3 worm cellular contexts compared by ENCODE assay signal in genomic region chrIII:835713-836278, ce11.
TF ChIP-seq lines count a peak whose summit lies in the region.

No protein-coding gene starts in this region.

TF ChIP-seq in whole organism, L1 larva, 84 proteins besides CTCF, POLR2A, EP300 and RAD21 (continued from another document and continues in another):
- peak; percentile 29 for TF ChIP-seq elt-2 (tag; optimal IDR thresholded peaks at IDR 0.05; lab: Kevin White, UChicago)
- no peak for TF ChIP-seq zip-4 (GFP tag; optimal IDR thresholded peaks at IDR 0.05; lab: Kevin White, UChicago)
- TF ChIP-seq unc-86 (tag; optimal IDR thresholded peaks at IDR 0.05; lab: Kevin White, UChicago), result peak; percentile 47
- TF ChIP-seq unc-130 (tag; optimal IDR thresholded peaks at IDR 0.05; lab: Kevin White, UChicago), result no peak
- TF ChIP-seq lin-13 (GFP tag; optimal IDR thresholded peaks at IDR 0.05; lab: Kevin White, UChicago), result no peak
- TF ChIP-seq fos-1 (tag; optimal IDR thresholded peaks at IDR 0.05; lab: Kevin White, UChicago), result peak; percentile 4
- peak; percentile 32 for TF ChIP-seq dsc-1 (tag; optimal IDR thresholded peaks at IDR 0.05; lab: Kevin White, UChicago)
- no peak for TF ChIP-seq irx-1 (tag; optimal IDR thresholded peaks at IDR 0.05; lab: Kevin White, UChicago)
- TF ChIP-seq unc-62 (GFP tag; optimal IDR thresholded peaks at IDR 0.05; lab: Kevin White, UChicago), result no peak
- no peak for TF ChIP-seq hpl-2 (GFP tag; optimal IDR thresholded peaks at IDR 0.05; lab: Kevin White, UChicago)
- peak; percentile 51 for TF ChIP-seq nhr-77 (tag; optimal IDR thresholded peaks at IDR 0.05; lab: Kevin White, UChicago)
- no peak for TF ChIP-seq hlh-4 (tag; optimal IDR thresholded peaks at IDR 0.05; lab: Kevin White, UChicago)
- TF ChIP-seq nhr-47 (tag; optimal IDR thresholded peaks at IDR 0.05; lab: Kevin White, UChicago), result peak; percentile 68
- peak; percentile 75 for TF ChIP-seq nhr-71 (tag; optimal IDR thresholded peaks at IDR 0.05; lab: Kevin White, UChicago)
- TF ChIP-seq dpl-1 (GFP tag; optimal IDR thresholded peaks at IDR 0.05; lab: Kevin White, UChicago), result no peak
- no peak for TF ChIP-seq tlp-1 (tag; optimal IDR thresholded peaks at IDR 0.05; lab: Kevin White, UChicago)
- TF ChIP-seq lsy-2 (tag; optimal IDR thresholded peaks at IDR 0.05; lab: Kevin White, UChicago), result peak; percentile 40 to 64
- no peak for TF ChIP-seq pag-3 (tag; optimal IDR thresholded peaks at IDR 0.05; lab: Kevin White, UChicago; ENCODE audit: borderline replicate concordance, insufficient read depth)
- TF ChIP-seq nhr-19 (GFP tag; conservative IDR thresholded peaks at IDR 0.05; lab: Robert Waterston, UW), result peak; percentile 42; the same call in 1 of the 2 replicates
- no peak for TF ChIP-seq nhr-84 (tag; optimal IDR thresholded peaks at IDR 0.05; lab: Kevin White, UChicago)
- no peak for TF ChIP-seq nhr-76 (tag; optimal IDR thresholded peaks at IDR 0.05; lab: Kevin White, UChicago)
- TF ChIP-seq snpc-4 (tag; optimal IDR thresholded peaks at IDR 0.05; lab: Kevin White, UChicago), result no peak
- no peak for TF ChIP-seq nhr-237 (tag; optimal IDR thresholded peaks at IDR 0.05; lab: Kevin White, UChicago)
- no peak for TF ChIP-seq ces-1 (GFP tag; optimal IDR thresholded peaks at IDR 0.05; lab: Kevin White, UChicago)
- peak; percentile 60 for TF ChIP-seq fkh-10 (GFP tag; optimal IDR thresholded peaks at IDR 0.05; lab: Kevin White, UChicago)
- TF ChIP-seq ztf-4 (tag; optimal IDR thresholded peaks at IDR 0.05; lab: Kevin White, UChicago), result peak; percentile 81
- TF ChIP-seq mab-9 (GFP tag; IDR thresholded peaks at IDR 0.05; lab: Robert Waterston, UW), result no peak
- no peak for TF ChIP-seq lin-39 (tag; optimal IDR thresholded peaks at IDR 0.05; lab: Kevin White, UChicago)
- peak; percentile 36; the same call in 1 of the 2 replicates for TF ChIP-seq isw-1 (GFP tag; IDR thresholded peaks at IDR 0.05; lab: Robert Waterston, UW)
- TF ChIP-seq sup-37 (GFP tag; optimal IDR thresholded peaks at IDR 0.05; lab: Kevin White, UChicago), result peak; percentile 74
- TF ChIP-seq lin-35 (GFP tag; optimal IDR thresholded peaks at IDR 0.05; lab: Kevin White, UChicago), result peak in 1 of 2 experiments; percentile 19
- TF ChIP-seq pax-3 (tag; optimal IDR thresholded peaks at IDR 0.05; lab: Kevin White, UChicago), result peak; percentile 71
- TF ChIP-seq ceh-63 (GFP tag; optimal IDR thresholded peaks at IDR 0.05; lab: Kevin White, UChicago), result no peak
- TF ChIP-seq nhr-20 (tag; optimal IDR thresholded peaks at IDR 0.05; lab: Kevin White, UChicago), result peak; percentile 31
- TF ChIP-seq egl-27 (tag; optimal IDR thresholded peaks at IDR 0.05; lab: Kevin White, UChicago), result no peak
- peak; percentile 94; the same call in 1 of the 2 replicates for TF ChIP-seq ets-5 (GFP tag; IDR thresholded peaks at IDR 0.05; lab: Robert Waterston, UW)
- TF ChIP-seq nhr-85 (tag; lab: Kevin White, UChicago), result peak; percentile 75
- TF ChIP-seq aha-1 (tag; optimal IDR thresholded peaks at IDR 0.05; lab: Kevin White, UChicago), result no peak
- TF ChIP-seq ama-1 (optimal IDR thresholded peaks at IDR 0.05; lab: Kevin White, UChicago), result peak; percentile 97
- TF ChIP-seq nhr-11 (tag; optimal IDR thresholded peaks at IDR 0.05; lab: Kevin White, UChicago), result peak; percentile 22
- TF ChIP-seq mef-2 (tag; optimal IDR thresholded peaks at IDR 0.05; lab: Kevin White, UChicago), result no peak
- TF ChIP-seq blmp-1 (tag; optimal IDR thresholded peaks at IDR 0.05; lab: Kevin White, UChicago), result no peak
- peak; percentile 55 for TF ChIP-seq C34B4.2 (tag; optimal IDR thresholded peaks at IDR 0.05; lab: Kevin White, UChicago)
- TF ChIP-seq efl-3 (GFP tag; optimal IDR thresholded peaks at IDR 0.05; lab: Kevin White, UChicago), result no peak
- TF ChIP-seq egl-13 (tag; optimal IDR thresholded peaks at IDR 0.05; lab: Kevin White, UChicago), result peak; percentile 14

TF ChIP-seq in whole organism, L3 larva, 47 proteins besides CTCF, POLR2A, EP300 and RAD21 (continued from another document):
- TF ChIP-seq ztf-4 (tag; optimal IDR thresholded peaks at IDR 0.05; lab: Kevin White, UChicago), result peak; percentile 84
- TF ChIP-seq lin-15B (tag; optimal IDR thresholded peaks at IDR 0.05; lab: Kevin White, UChicago), result no peak
- TF ChIP-seq skn-1 (tag; optimal IDR thresholded peaks at IDR 0.05; lab: Kevin White, UChicago), result peak; percentile 47
- peak; percentile 7 for TF ChIP-seq ceh-82 (tag; optimal IDR thresholded peaks at IDR 0.05; lab: Kevin White, UChicago)
- peak; percentile 64 for TF ChIP-seq nhr-77 (tag; optimal IDR thresholded peaks at IDR 0.05; lab: Kevin White, UChicago)
- TF ChIP-seq mdl-1 (tag; optimal IDR thresholded peaks at IDR 0.05; lab: Kevin White, UChicago), result peak; percentile 7
- peak; percentile 84 for TF ChIP-seq fos-1 (tag; optimal IDR thresholded peaks at IDR 0.05; lab: Kevin White, UChicago)
- TF ChIP-seq nfya-1 (tag; optimal IDR thresholded peaks at IDR 0.05; lab: Kevin White, UChicago; ENCODE audit: insufficient read depth), result peak; percentile 38
- TF ChIP-seq elt-1 (tag; optimal IDR thresholded peaks at IDR 0.05; lab: Kevin White, UChicago), result peak; percentile 61
- TF ChIP-seq nhr-43 (tag; optimal IDR thresholded peaks at IDR 0.05; lab: Kevin White, UChicago; ENCODE audit: poor library complexity, severe bottlenecking), result peak; percentile 92
- TF ChIP-seq unc-62 (GFP tag; optimal IDR thresholded peaks at IDR 0.05; lab: Kevin White, UChicago), result peak; percentile 31
- no peak for TF ChIP-seq nhr-67 (tag; optimal IDR thresholded peaks at IDR 0.05; lab: Kevin White, UChicago)
- TF ChIP-seq ceh-28 (tag; optimal IDR thresholded peaks at IDR 0.05; lab: Kevin White, UChicago), result peak; percentile 71
- peak in 2 of 3 experiments; percentile 32 to 38 for TF ChIP-seq elt-3 (tag; optimal IDR thresholded peaks at IDR 0.05; lab: Kevin White, UChicago)
- peak; percentile 42 for TF ChIP-seq hmg-11 (tag; optimal IDR thresholded peaks at IDR 0.05; lab: Kevin White, UChicago)
- TF ChIP-seq lsy-12 (tag; optimal IDR thresholded peaks at IDR 0.05; lab: Kevin White, UChicago), result peak; percentile 97
TF ChIP-seq in whole organism, L3 larva: peak in this region for 27.

TF ChIP-seq in whole organism, young adult, 124 proteins besides CTCF, POLR2A, EP300 and RAD21 (continued from another document and continues in another):
- TF ChIP-seq F33H1.4 (GFP tag; IDR thresholded peaks at IDR 0.05; lab: Robert Waterston, UW) (peak; percentile 56), ekl-4 (GFP tag; IDR thresholded peaks at IDR 0.05; lab: Robert Waterston, UW) (peak; percentile 93), ztf-26 (tag; optimal IDR thresholded peaks at IDR 0.05; lab: Kevin White, UChicago) (peak; percentile 88), zfh-2 (GFP tag; conservative IDR thresholded peaks at IDR 0.05; lab: Robert Waterston, UW) (peak; percentile 88), Y95B8A.8 (GFP tag; IDR thresholded peaks at IDR 0.05; lab: Robert Waterston, UW) (peak; percentile 91), F55B11.4 (tag; optimal IDR thresholded peaks at IDR 0.05; lab: Kevin White, UChicago; ENCODE audit: borderline replicate concordance, insufficient read depth) (no peak), nhr-179 (tag; optimal IDR thresholded peaks at IDR 0.05; lab: Kevin White, UChicago) (peak; percentile 45), aptf-3 (GFP tag; IDR thresholded peaks at IDR 0.05; lab: Robert Waterston, UW) (peak; percentile 96), mcd-1 (GFP tag; IDR thresholded peaks at IDR 0.05; lab: Robert Waterston, UW) (peak; percentile 86), lsl-1 (GFP tag; optimal IDR thresholded peaks at IDR 0.05; lab: Kevin White, UChicago) (peak; percentile 23), unc-62 (GFP tag; optimal IDR thresholded peaks at IDR 0.05; lab: Kevin White, UChicago) (no peak), xnd-1 (tag; optimal IDR thresholded peaks at IDR 0.05; lab: Kevin White, UChicago) (no peak), ets-4 (GFP tag; optimal IDR thresholded peaks at IDR 0.05; lab: Kevin White, UChicago) (peak; percentile 84), somi-1 (GFP tag; optimal IDR thresholded peaks at IDR 0.05; lab: Kevin White, UChicago) (peak; percentile 86), F49E8.2 (tag; optimal IDR thresholded peaks at IDR 0.05; lab: Kevin White, UChicago; ENCODE audit: insufficient read depth) (no peak), hmg-20 (GFP tag; IDR thresholded peaks at IDR 0.05; lab: Robert Waterston, UW) (peak; percentile 75), athp-1 (tag; optimal IDR thresholded peaks at IDR 0.05; lab: Kevin White, UChicago) (peak; percentile 99), B0019.2 (GFP tag; conservative IDR thresholded peaks at IDR 0.05; lab: Robert Waterston, UW) (0 out of 2 replicates have a peak, but pooled peaks have one; percentile 36), ccch-3 (GFP tag; optimal IDR thresholded peaks at IDR 0.05; lab: Kevin White, UChicago) (no peak), ztf-28 (GFP tag; IDR thresholded peaks at IDR 0.05; lab: Robert Waterston, UW) (no peak), bed-1 (GFP tag; IDR thresholded peaks at IDR 0.05; lab: Robert Waterston, UW) (peak; percentile 74; the same call in 1 of the 2 replicates), snpc-1.1 (tag; optimal IDR thresholded peaks at IDR 0.05; lab: Kevin White, UChicago; ENCODE audit: insufficient read depth) (no peak), snpc-1.3 (tag; optimal IDR thresholded peaks at IDR 0.05; lab: Kevin White, UChicago; ENCODE audit: insufficient read depth) (no peak), T26A5.8 (tag; optimal IDR thresholded peaks at IDR 0.05; lab: Kevin White, UChicago) (peak; percentile 97), F57C9.4 (tag; optimal IDR thresholded peaks at IDR 0.05; lab: Kevin White, UChicago) (peak; percentile 98), zim-3 (tag; optimal IDR thresholded peaks at IDR 0.05; lab: Kevin White, UChicago) (peak; percentile 100), aptf-2 (GFP tag; conservative IDR thresholded peaks at IDR 0.05; lab: Robert Waterston, UW) (peak; percentile 74), B0035.1 (tag; optimal IDR thresholded peaks at IDR 0.05; lab: Kevin White, UChicago) (peak; percentile 87), nhr-120 (GFP tag; IDR thresholded peaks at IDR 0.05; lab: Robert Waterston, UW) (peak; percentile 92; the same call in 1 of the 2 replicates), nfya-2 (GFP tag; IDR thresholded peaks at IDR 0.05; lab: Robert Waterston, UW) (peak; percentile 93; the same call in 1 of the 2 replicates), him-1 (tag; optimal IDR thresholded peaks at IDR 0.05; lab: Kevin White, UChicago) (no peak), F39B2.1 (GFP tag; IDR thresholded peaks at IDR 0.05; lab: Robert Waterston, UW) (peak; percentile 72; the same call in 1 of the 2 replicates), ztf-3 (GFP tag; optimal IDR thresholded peaks at IDR 0.05; lab: Kevin White, UChicago) (peak; percentile 91), egrh-3 (GFP tag; IDR thresholded peaks at IDR 0.05; lab: Robert Waterston, UW) (peak; percentile 34; the same call in 1 of the 2 replicates), let-607 (tag; optimal IDR thresholded peaks at IDR 0.05; lab: Kevin White, UChicago) (peak; percentile 68 to 83), F22D6.2 (tag; optimal IDR thresholded peaks at IDR 0.05; lab: Kevin White, UChicago) (peak; percentile 73), madf-10 (tag; optimal IDR thresholded peaks at IDR 0.05; lab: Kevin White, UChicago) (peak; percentile 81), snpc-4 (GFP tag; optimal IDR thresholded peaks at IDR 0.05; lab: Kevin White, UChicago) (no peak), snpc-4 (tag; optimal IDR thresholded peaks at IDR 0.05; lab: Kevin White, UChicago) (peak in 2 of 4 experiments; percentile 27 to 48), ztf-22 (GFP tag; optimal IDR thresholded peaks at IDR 0.05; lab: Kevin White, UChicago) (peak; percentile 92), ceh-27 (GFP tag; optimal IDR thresholded peaks at IDR 0.05; lab: Kevin White, UChicago) (peak; percentile 81), repo-1 (tag; optimal IDR thresholded peaks at IDR 0.05; lab: Kevin White, UChicago) (peak; percentile 99), hlh-12 (tag; optimal IDR thresholded peaks at IDR 0.05; lab: Kevin White, UChicago) (no peak), C06A6.2 (GFP tag; conservative IDR thresholded peaks at IDR 0.05; lab: Robert Waterston, UW) (peak; percentile 90), pbrm-1 (GFP tag; IDR thresholded peaks at IDR 0.05; lab: Robert Waterston, UW) (peak; percentile 96), tlf-1 (GFP tag; optimal IDR thresholded peaks at IDR 0.05; lab: Kevin White, UChicago) (peak; percentile 92), ceh-79 (tag; optimal IDR thresholded peaks at IDR 0.05; lab: Kevin White, UChicago) (peak; percentile 92), efl-1 (GFP tag; optimal IDR thresholded peaks at IDR 0.05; lab: Kevin White, UChicago) (no peak), gei-17 (GFP tag; optimal IDR thresholded peaks at IDR 0.05; lab: Kevin White, UChicago) (peak; percentile 83), lin-40 (tag; optimal IDR thresholded peaks at IDR 0.05; lab: Kevin White, UChicago) (peak; percentile 83), rcor-1 (GFP tag; IDR thresholded peaks at IDR 0.05; lab: Robert Waterston, UW) (peak; percentile 83), lin-35 (GFP tag; optimal IDR thresholded peaks at IDR 0.05; lab: Kevin White, UChicago) (peak in 2 of 3 experiments; percentile 36 to 47), F52B5.7 (tag; optimal IDR thresholded peaks at IDR 0.05; lab: Kevin White, UChicago) (peak; percentile 99), pha-4 (tag; optimal IDR thresholded peaks at IDR 0.05; lab: Kevin White, UChicago) (peak; percentile 62), tbp1 (GFP tag; optimal IDR thresholded peaks at IDR 0.05; lab: Kevin White, UChicago) (peak; percentile 74), bed-2 (GFP tag; IDR thresholded peaks at IDR 0.05; lab: Robert Waterston, UW) (no peak), ztf-18 (tag; optimal IDR thresholded peaks at IDR 0.05; lab: Kevin White, UChicago) (no peak), mxl-1 (tag; optimal IDR thresholded peaks at IDR 0.05; lab: Kevin White, UChicago) (no peak), attf-5 (GFP tag; optimal IDR thresholded peaks at IDR 0.05; lab: Kevin White, UChicago) (peak; percentile 86), ZK185.1 (tag; optimal IDR thresholded peaks at IDR 0.05; lab: Kevin White, UChicago; ENCODE audit: poor library complexity, severe bottlenecking) (peak; percentile 61), fkh-3 (tag; optimal IDR thresholded peaks at IDR 0.05; lab: Kevin White, UChicago) (peak; percentile 99), ceh-100 (GFP tag; IDR thresholded peaks at IDR 0.05; lab: Robert Waterston, UW) (peak; percentile 81), sptf-2 (GFP tag; optimal IDR thresholded peaks at IDR 0.05; lab: Kevin White, UChicago) (peak; percentile 77), Y56A3A.18 (GFP tag; IDR thresholded peaks at IDR 0.05; lab: Robert Waterston, UW) (peak; percentile 98), dox-1 (GFP tag; IDR thresholded peaks at IDR 0.05; lab: Robert Waterston, UW) (peak; percentile 92), D2030.7 (GFP tag; IDR thresholded peaks at IDR 0.05; lab: Robert Waterston, UW) (no peak), B0261.1 (tag; optimal IDR thresholded peaks at IDR 0.05; lab: Kevin White, UChicago) (peak; percentile 44), akir-1 (GFP tag; optimal IDR thresholded peaks at IDR 0.05; lab: Kevin White, UChicago) (peak; percentile 42), hsf-1 (GFP tag; IDR thresholded peaks at IDR 0.05; lab: Robert Waterston, UW) (peak; percentile 82; the same call in 1 of the 2 replicates), F23B12.7 (tag; optimal IDR thresholded peaks at IDR 0.05; lab: Kevin White, UChicago; ENCODE audit: insufficient read depth) (no peak), dpff-1 (tag; optimal IDR thresholded peaks at IDR 0.05; lab: Kevin White, UChicago) (peak; percentile 100), mes-4 (tag; optimal IDR thresholded peaks at IDR 0.05; lab: Kevin White, UChicago) (no peak), ceh-58 (GFP tag; IDR thresholded peaks at IDR 0.05; lab: Robert Waterston, UW) (peak; percentile 88; the same call in 1 of the 2 replicates), egl-18 (GFP tag; IDR thresholded peaks at IDR 0.05; lab: Robert Waterston, UW) (peak; percentile 89), nhr-80 (tag; optimal IDR thresholded peaks at IDR 0.05; lab: Kevin White, UChicago) (peak; percentile 31), F37B4.10 (GFP tag; IDR thresholded peaks at IDR 0.05; lab: Robert Waterston, UW) (no peak)
